Worm (Caenorhabditis elegans): ENCODE measurements around the gene vps-33.1.

vps-33.1 gene

ce11 chrIII:8709735-8710134, 9.0 kb downstream of the vps-33.1 start:
- no peak for TF ChIP-seq snpc-4 (tag; optimal IDR thresholded peaks at IDR 0.05)
- peak; percentile 48 for TF ChIP-seq sma-9 (GFP tag; optimal IDR thresholded peaks at IDR 0.05)
- no peak for TF ChIP-seq sma-9 (tag; optimal IDR thresholded peaks at IDR 0.05)
- peak; percentile 67 for TF ChIP-seq blmp-1 (tag; optimal IDR thresholded peaks at IDR 0.05; ENCODE audit: insufficient read depth)

DNA sequence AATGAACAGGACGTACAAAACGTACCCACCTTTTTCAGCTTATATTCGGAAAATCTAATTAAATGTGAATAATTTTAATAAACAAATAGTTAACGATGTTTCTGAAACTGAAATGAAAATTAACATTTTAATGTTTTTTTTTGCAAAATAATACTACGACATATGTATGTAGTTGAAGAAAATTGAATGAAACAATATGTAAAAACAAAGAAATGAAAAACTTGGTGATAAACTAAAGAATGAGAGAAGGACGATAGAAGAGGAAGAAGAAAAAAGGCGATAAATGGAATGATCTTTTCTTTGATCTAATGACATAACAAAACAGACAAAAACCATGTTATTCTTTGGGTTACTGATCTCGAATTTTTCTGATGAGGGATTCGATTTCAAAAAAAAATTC, 9.6 kb downstream of the vps-33.1 start, which contains the start of gene B0303.11:
B0303.11 (minus strand) TSS at position 101 of the 400 bp plus-strand sequence.
- no peak for TF ChIP-seq nhr-77 (tag; optimal IDR thresholded peaks at IDR 0.05)
- no peak for TF ChIP-seq gmeb-1 (tag; optimal IDR thresholded peaks at IDR 0.05)
- no peak for TF ChIP-seq ztf-4 (tag; optimal IDR thresholded peaks at IDR 0.05)
- no peak for TF ChIP-seq sem-4 (tag; optimal IDR thresholded peaks at IDR 0.05)
- no peak for TF ChIP-seq nhr-237 (tag; optimal IDR thresholded peaks at IDR 0.05)
- no peak for TF ChIP-seq nhr-6 (tag; optimal IDR thresholded peaks at IDR 0.05)
- no peak for TF ChIP-seq ceh-16 (tag; optimal IDR thresholded peaks at IDR 0.05)
- TF ChIP-seq mab-5 (tag; optimal IDR thresholded peaks at IDR 0.05): no peak
- TF ChIP-seq lin-11 (tag; optimal IDR thresholded peaks at IDR 0.05): no peak
- no peak for TF ChIP-seq ama-1 (optimal IDR thresholded peaks at IDR 0.05)
- TF ChIP-seq F13H6.1 (tag; optimal IDR thresholded peaks at IDR 0.05): no peak
- TF ChIP-seq peb-1 (tag; optimal IDR thresholded peaks at IDR 0.05): no peak
- TF ChIP-seq snpc-4 (tag; optimal IDR thresholded peaks at IDR 0.05): no peak
- TF ChIP-seq sma-9 (GFP tag; optimal IDR thresholded peaks at IDR 0.05): no peak
- TF ChIP-seq sma-9 (tag; optimal IDR thresholded peaks at IDR 0.05): no peak
- TF ChIP-seq sma-3 (GFP tag; optimal IDR thresholded peaks at IDR 0.05): no peak
- TF ChIP-seq nhr-129 (tag; optimal IDR thresholded peaks at IDR 0.05): no peak
- TF ChIP-seq unc-55 (GFP tag; optimal IDR thresholded peaks at IDR 0.05): no peak
- no peak for TF ChIP-seq nhr-11 (tag; optimal IDR thresholded peaks at IDR 0.05)

ce11 chrIII:8712968-8713367, 12.2 kb downstream of the vps-33.1 start:
- TF ChIP-seq nhr-10 (tag; optimal IDR thresholded peaks at IDR 0.05) (no peak), crh-2 (tag; optimal IDR thresholded peaks at IDR 0.05) (no peak), nhr-23 (tag; optimal IDR thresholded peaks at IDR 0.05) (no peak), nhr-12 (tag; optimal IDR thresholded peaks at IDR 0.05) (no peak), elt-3 (tag; optimal IDR thresholded peaks at IDR 0.05) (no peak), nhr-237 (tag; optimal IDR thresholded peaks at IDR 0.05) (no peak), dmd-4 (tag; optimal IDR thresholded peaks at IDR 0.05) (no peak), ztf-4 (tag; optimal IDR thresholded peaks at IDR 0.05) (no peak), gmeb-1 (tag; optimal IDR thresholded peaks at IDR 0.05) (no peak), C34F6.9 (tag; optimal IDR thresholded peaks at IDR 0.05) (no peak), ceh-82 (tag; optimal IDR thresholded peaks at IDR 0.05) (no peak), sma-3 (GFP tag; optimal IDR thresholded peaks at IDR 0.05) (no peak), nhr-25 (tag; optimal IDR thresholded peaks at IDR 0.05) (no peak)

DNA sequence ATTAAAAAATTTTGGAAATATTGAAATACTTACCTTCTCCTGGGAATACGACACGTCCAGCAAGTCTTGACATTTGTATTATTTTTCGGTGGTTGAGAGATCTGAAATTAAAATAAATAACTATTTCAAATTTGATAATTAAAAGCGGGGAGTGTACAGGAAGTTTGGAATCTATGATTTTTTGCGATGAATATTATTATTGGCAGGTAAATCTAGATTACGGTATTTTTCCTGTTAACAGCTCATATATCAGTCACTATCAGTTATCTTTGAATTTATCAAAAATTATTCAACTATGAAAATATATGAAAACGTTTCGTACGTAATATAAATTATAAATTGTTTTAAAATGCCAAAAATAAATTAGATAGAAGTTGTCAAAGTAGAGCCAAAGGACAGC, 15.4 kb downstream of the vps-33.1 start, which contains the start of gene B0303.14:
B0303.14 (minus strand) TSS at position 101 of the 400 bp plus-strand sequence.
- TF ChIP-seq mab-5 (tag; optimal IDR thresholded peaks at IDR 0.05) (no peak), elt-1 (tag; optimal IDR thresholded peaks at IDR 0.05) (no peak), nhr-25 (tag; optimal IDR thresholded peaks at IDR 0.05) (no peak), C34F6.9 (tag; optimal IDR thresholded peaks at IDR 0.05) (no peak), dmd-4 (tag; optimal IDR thresholded peaks at IDR 0.05) (no peak), sma-3 (GFP tag; optimal IDR thresholded peaks at IDR 0.05) (no peak), unc-55 (GFP tag; optimal IDR thresholded peaks at IDR 0.05) (no peak)

DNA sequence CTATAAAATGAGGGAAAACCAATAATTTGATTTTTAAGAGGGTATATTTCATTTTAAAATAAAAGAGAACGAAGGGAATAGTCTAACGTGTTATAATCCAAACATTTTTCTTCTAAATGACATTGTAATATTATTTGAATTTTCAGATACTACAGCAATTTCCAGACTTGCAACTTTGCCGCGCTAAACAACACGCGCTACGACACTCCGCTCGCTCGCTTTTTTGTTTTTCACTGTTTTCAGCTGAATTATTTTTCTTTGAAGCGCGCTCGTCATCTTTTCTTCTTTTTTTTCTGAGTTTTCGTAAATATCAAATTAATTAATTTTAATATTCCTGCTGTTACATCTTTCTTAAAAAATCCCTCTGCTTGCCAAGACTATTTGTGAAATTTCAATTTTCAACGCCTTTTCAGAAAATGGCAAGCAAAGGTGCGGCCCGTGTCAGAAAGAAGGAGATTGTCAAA, 16.5 kb downstream of the vps-33.1 start, which contains the start of gene mrpl-11:
mrpl-11 (plus strand) TSS at position 414 of the 464 bp plus-strand sequence.
- TF ChIP-seq elt-3 (tag; optimal IDR thresholded peaks at IDR 0.05): no peak
- TF ChIP-seq unc-55 (GFP tag; optimal IDR thresholded peaks at IDR 0.05): peak; percentile 30
- TF ChIP-seq F13H6.1 (tag; optimal IDR thresholded peaks at IDR 0.05): no peak
- no peak for TF ChIP-seq gmeb-1 (tag; optimal IDR thresholded peaks at IDR 0.05)
- no peak for TF ChIP-seq nhr-21 (tag; optimal IDR thresholded peaks at IDR 0.05)
- TF ChIP-seq lsy-2 (tag; optimal IDR thresholded peaks at IDR 0.05): peak in 1 of 2 experiments; percentile 9
- no peak for TF ChIP-seq sem-4 (tag; optimal IDR thresholded peaks at IDR 0.05)

DNA sequence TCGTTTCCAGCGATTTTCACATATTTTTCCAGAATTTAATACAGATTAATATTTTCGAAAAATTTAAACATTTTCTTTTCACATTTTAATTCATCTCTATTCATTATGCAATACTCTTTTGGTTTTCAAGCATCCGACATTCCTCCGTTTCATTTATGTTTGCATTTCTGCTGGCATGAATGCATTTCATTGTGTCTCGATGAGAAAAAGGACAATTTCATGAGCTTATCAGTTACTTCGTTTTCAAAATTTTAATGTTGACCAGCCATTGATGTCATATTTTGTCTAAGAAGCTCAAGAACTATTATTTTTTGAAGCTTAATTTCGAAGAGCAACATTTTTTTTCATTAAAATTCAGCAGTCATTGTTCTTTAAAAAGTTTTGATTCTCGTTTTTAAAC, 17.9 kb downstream of the vps-33.1 start:
- no peak for TF ChIP-seq Y55F3AM.14 (GFP tag; optimal IDR thresholded peaks at IDR 0.05)
- no peak for TF ChIP-seq egl-27 (tag; optimal IDR thresholded peaks at IDR 0.05)
- peak; percentile 47 for TF ChIP-seq fos-1 (tag; optimal IDR thresholded peaks at IDR 0.05)
- no peak for TF ChIP-seq nhr-11 (tag; optimal IDR thresholded peaks at IDR 0.05)

All from whole organism, L2 larva.